Fruit fly (Drosophila melanogaster) whole organism, prepupa: ENCODE data around the gene mbo.

ENCODE experiments used
- CG11294 ChIP-seq: fragments of 200-800 bp; sonication (Bioruptor generic); IDR thresholded peaks from 2 replicates; pipeline ENCODE4 v1.3.6; 2022; ENCODE audit warnings: missing biosample characterization, missing genetic modification characterization
- CG11762 ChIP-seq: fragments of 200-800 bp; sonication (Bioruptor generic); optimal IDR thresholded peaks from 3 replicates; lab custom pipeline; 2016; ENCODE audit warnings: missing biosample characterization, missing genetic modification characterization; ENCODE audit not compliant: insufficient read depth
- CG11902 ChIP-seq: fragments of 200-800 bp; sonication (Bioruptor generic); optimal IDR thresholded peaks from 3 replicates; lab custom pipeline; 2016; ENCODE audit warnings: missing biosample characterization, missing genetic modification characterization
- CG15336 ChIP-seq: fragments of 200-800 bp; sonication (Bioruptor generic); IDR thresholded peaks from 2 replicates; pipeline ENCODE4 v1.3.6; 2022; ENCODE audit warnings: missing biosample characterization, missing genetic modification characterization
- CG32006 ChIP-seq: fragments of 200-800 bp; sonication (Bioruptor generic); optimal IDR thresholded peaks from 3 replicates; lab custom pipeline; 2017; ENCODE audit warnings: missing biosample characterization, mild to moderate bottlenecking, missing genetic modification characterization
- CG3919 ChIP-seq: fragments of 200-800 bp; sonication (Bioruptor generic); optimal IDR thresholded peaks from 3 replicates; lab custom pipeline; 2016; ENCODE audit warnings: missing biosample characterization, missing genetic modification characterization
- CG4318 ChIP-seq: fragments of 200-800 bp; sonication (Bioruptor generic); optimal IDR thresholded peaks from 3 replicates; lab custom pipeline; 2017; ENCODE audit warnings: missing biosample characterization, mild to moderate bottlenecking, missing genetic modification characterization
- CG6163 ChIP-seq: fragments of 200-800 bp; sonication (Bioruptor generic); IDR thresholded peaks from 3 replicates; pipeline ENCODE4 v1.3.6; 2022; ENCODE audit warnings: missing biosample characterization, missing genetic modification characterization
- CG6276 ChIP-seq: fragments of 200-800 bp; sonication (Bioruptor generic); optimal IDR thresholded peaks from 2 replicates; lab custom pipeline; 2017; ENCODE audit warnings: missing biosample characterization, mild to moderate bottlenecking, missing genetic modification characterization
- CG6792 ChIP-seq: fragments of 200-800 bp; sonication (Bioruptor generic); optimal IDR thresholded peaks from 3 replicates; lab custom pipeline; 2016; ENCODE audit warnings: missing biosample characterization, missing genetic modification characterization
- CG6854 ChIP-seq: fragments of 200-800 bp; sonication (Bioruptor generic); optimal IDR thresholded peaks from 2 replicates; lab custom pipeline; 2017; ENCODE audit warnings: missing biosample characterization, mild to moderate bottlenecking, missing genetic modification characterization
- CG7368 ChIP-seq: fragments of 200-800 bp; sonication (Bioruptor generic); optimal IDR thresholded peaks from 3 replicates; lab custom pipeline; 2016; ENCODE audit warnings: missing biosample characterization, missing genetic modification characterization
- CG8119 ChIP-seq: fragments of 200-800 bp; sonication (Bioruptor generic); IDR thresholded peaks from 3 replicates; pipeline ENCODE4 v1.3.6; 2022; ENCODE audit warnings: missing biosample characterization, missing genetic modification characterization
- CG8319 ChIP-seq: fragments of 200-800 bp; sonication (Bioruptor generic); optimal IDR thresholded peaks from 3 replicates; lab custom pipeline; 2016; ENCODE audit warnings: missing biosample characterization, missing genetic modification characterization
- CG8632 ChIP-seq: fragments of 200-800 bp; sonication (Bioruptor generic); optimal IDR thresholded peaks from 3 replicates; lab custom pipeline; 2016; ENCODE audit warnings: missing biosample characterization, missing genetic modification characterization
- Eip78C ChIP-seq: fragments of 200-800 bp; sonication (Bioruptor generic); peaks from one replicate; lab custom pipeline; 2016; ENCODE audit warnings: missing biosample characterization, missing genetic modification characterization
- Eip93F ChIP-seq: fragments of 200-800 bp; sonication (Bioruptor generic); optimal IDR thresholded peaks from 2 replicates; lab custom pipeline; 2016; ENCODE audit warnings: missing biosample characterization, mild to moderate bottlenecking, missing genetic modification characterization
- Ets21C ChIP-seq: fragments of 200-800 bp; sonication (Bioruptor generic); optimal IDR thresholded peaks from 3 replicates; lab custom pipeline; 2016; ENCODE audit warnings: missing biosample characterization, missing genetic modification characterization
- Gug ChIP-seq: fragments of 200-800 bp; sonication (Bioruptor generic); IDR thresholded peaks from 2 replicates; pipeline ENCODE4 v1.3.6; 2022; ENCODE audit warnings: missing biosample characterization, missing genetic modification characterization
- Hr39 ChIP-seq: fragments of 200-800 bp; sonication (Bioruptor generic); optimal IDR thresholded peaks from 2 replicates; lab custom pipeline; 2016; ENCODE audit warnings: missing biosample characterization, missing genetic modification characterization
- Hr4 ChIP-seq: fragments of 200-800 bp; sonication (Bioruptor generic); optimal IDR thresholded peaks from 3 replicates; lab custom pipeline; 2016; ENCODE audit warnings: missing biosample characterization, missing genetic modification characterization
- Lpt ChIP-seq: fragments of 200-800 bp; sonication (Bioruptor generic); optimal IDR thresholded peaks from 3 replicates; lab custom pipeline; 2016; ENCODE audit warnings: missing biosample characterization, missing genetic modification characterization
- OdsH ChIP-seq: fragments of 200-800 bp; sonication (Bioruptor generic); optimal IDR thresholded peaks from 3 replicates; lab custom pipeline; 2016; ENCODE audit warnings: missing biosample characterization, missing genetic modification characterization
- Sox102F ChIP-seq: fragments of 200-800 bp; sonication (Bioruptor generic); optimal IDR thresholded peaks from 2 replicates; lab custom pipeline; 2016; ENCODE audit warnings: missing biosample characterization, mild to moderate bottlenecking, missing genetic modification characterization
- Sox14 ChIP-seq: fragments of 200-800 bp; sonication (Bioruptor generic); optimal IDR thresholded peaks from 3 replicates; lab custom pipeline; 2016; ENCODE audit warnings: missing biosample characterization, missing genetic modification characterization
- Sox15 ChIP-seq: fragments of 200-800 bp; sonication (Bioruptor generic); optimal IDR thresholded peaks from 3 replicates; lab custom pipeline; 2016; ENCODE audit warnings: missing biosample characterization, missing genetic modification characterization
- achi ChIP-seq: fragments of 200-800 bp; sonication (Bioruptor generic); optimal IDR thresholded peaks from 3 replicates; lab custom pipeline; 2016; ENCODE audit warnings: missing biosample characterization, missing genetic modification characterization
- acj6 ChIP-seq: fragments of 200-800 bp; sonication (Bioruptor generic); optimal IDR thresholded peaks from 3 replicates; lab custom pipeline; 2016; ENCODE audit warnings: missing biosample characterization, missing genetic modification characterization
- cyc ChIP-seq: fragments of 200-800 bp; sonication (Bioruptor generic); optimal IDR thresholded peaks from 3 replicates; lab custom pipeline; 2016; ENCODE audit warnings: missing biosample characterization, missing genetic modification characterization
- dac ChIP-seq: fragments of 200-800 bp; sonication (Bioruptor generic); optimal IDR thresholded peaks from 2 replicates; lab custom pipeline; 2017; ENCODE audit warnings: missing biosample characterization, mild to moderate bottlenecking, missing genetic modification characterization
- eg ChIP-seq: fragments of 200-800 bp; sonication (Bioruptor generic); IDR thresholded peaks from 3 replicates; pipeline ENCODE4 v1.3.6; 2022; ENCODE audit warnings: missing biosample characterization, missing genetic modification characterization
- fkh ChIP-seq: fragments of 200-800 bp; sonication (Bioruptor generic); optimal IDR thresholded peaks from 3 replicates; lab custom pipeline; 2017; ENCODE audit warnings: missing biosample characterization, mild to moderate bottlenecking, missing genetic modification characterization, moderate library complexity
- lz ChIP-seq: fragments of 200-800 bp; sonication (Bioruptor generic); optimal IDR thresholded peaks from 3 replicates; lab custom pipeline; 2016; ENCODE audit warnings: missing biosample characterization, missing genetic modification characterization
- net ChIP-seq: fragments of 200-800 bp; sonication (Bioruptor generic); optimal IDR thresholded peaks from 3 replicates; lab custom pipeline; 2016; ENCODE audit warnings: missing biosample characterization, missing genetic modification characterization
- spab ChIP-seq: fragments of 200-800 bp; sonication (Bioruptor generic); optimal IDR thresholded peaks from 2 replicates; lab custom pipeline; 2017; ENCODE audit warnings: missing biosample characterization, mild to moderate bottlenecking, missing genetic modification characterization, missing genetic modification reagents
- ss ChIP-seq, 2 experiments: fragments of 200-800 bp; sonication (Bioruptor generic); optimal IDR thresholded peaks; 2 replicates in 1 of 2; 3 replicates in 1 of 2; lab custom pipeline; 2017 to 2018; ENCODE audit warnings: mild to moderate bottlenecking in 2 of 2, missing biosample characterization in 2 of 2, missing genetic modification characterization in 2 of 2, moderate library complexity in 1 of 2
- svp ChIP-seq: fragments of 200-800 bp; sonication (Bioruptor generic); peaks from one replicate; lab custom pipeline; 2016; ENCODE audit warnings: missing biosample characterization, missing genetic modification characterization
- topi ChIP-seq: fragments of 200-800 bp; sonication (Bioruptor generic); optimal IDR thresholded peaks from 3 replicates; lab custom pipeline; 2016; ENCODE audit warnings: missing biosample characterization, missing genetic modification characterization
- vri ChIP-seq: fragments of 200-800 bp; sonication (Bioruptor generic); optimal IDR thresholded peaks from 3 replicates; lab custom pipeline; 2016; ENCODE audit warnings: missing biosample characterization, mild to moderate bottlenecking, missing genetic modification characterization

mbo gene

dm6 chr3R:12666206-12666834 is 12.5 kb downstream of the mbo start:
- no peak for TF ChIP-seq acj6 (GFP tag; lab: Kevin White, UChicago)
- TF ChIP-seq CG6854, result no peak
- TF ChIP-seq CG8319, result no peak
- no peak for TF ChIP-seq CG8632 (GFP tag; lab: Kevin White, UChicago)
- TF ChIP-seq Sox102F (GFP tag; lab: Kevin White, UChicago), result no peak
- no peak for TF ChIP-seq spab (GFP tag; lab: Kevin White, UChicago)
- TF ChIP-seq CG8119, result no peak
- no peak for TF ChIP-seq CG7368 (GFP tag; lab: Kevin White, UChicago)
- TF ChIP-seq eg (GFP tag; lab: Robert Waterston, UW), result no peak
- TF ChIP-seq CG11762 (GFP tag; lab: Kevin White, UChicago), result no peak
- no peak for TF ChIP-seq CG15336 (GFP tag; lab: Robert Waterston, UW)
- TF ChIP-seq vri (GFP tag; lab: Kevin White, UChicago), result no peak
- TF ChIP-seq achi (GFP tag; lab: Kevin White, UChicago), result no peak
- TF ChIP-seq Eip78C (GFP tag; lab: Kevin White, UChicago), result no peak
- TF ChIP-seq Sox15 (GFP tag; lab: Kevin White, UChicago), result no peak
- TF ChIP-seq CG11902 (GFP tag; lab: Kevin White, UChicago), result no peak
- no peak for TF ChIP-seq Hr39 (GFP tag; lab: Kevin White, UChicago)

dm6 chr3R:12662531-12662930 is 16.3 kb downstream of the mbo start, which contains the start of gene CG14395:
TSS of gene CG14395 (plus strand) at chr3R:12662831.
- no peak for TF ChIP-seq CG11902 (GFP tag; lab: Kevin White, UChicago)
- peak; percentile 36; the same call in 1 of the 3 replicates for TF ChIP-seq eg (GFP tag; lab: Robert Waterston, UW)

dm6 chr3R:12656946-12657566 is 21.8 kb downstream of the mbo start:
- no peak for TF ChIP-seq Eip78C (GFP tag; lab: Kevin White, UChicago)
- TF ChIP-seq svp (GFP tag; lab: Kevin White, UChicago), result peak; percentile 12
- peak; percentile 63 for TF ChIP-seq fkh

- TF ChIP-seq CG6792 (GFP tag; lab: Kevin White, UChicago) (no peak), lz (GFP tag; lab: Kevin White, UChicago) (no peak), CG3919 (GFP tag; lab: Kevin White, UChicago) (no peak), Ets21C (GFP tag; lab: Kevin White, UChicago) (no peak)
Measured at dm6 chr3R:12654253-12654623, 24.6 kb downstream of the mbo start, which contains the start of gene CG6225. TSS of gene CG6225 (plus strand) at chr3R:12654577.

dm6 chr3R:12653511-12654252 is 25.2 kb downstream of the mbo start:
- TF ChIP-seq dac (GFP tag; lab: Kevin White, UChicago), result peak; percentile 51
- TF ChIP-seq Gug (GFP tag; lab: Robert Waterston, UW), result peak; percentile 68
- peak; percentile 45 for TF ChIP-seq net (GFP tag; lab: Kevin White, UChicago)
- peak; percentile 58 for TF ChIP-seq svp (GFP tag; lab: Kevin White, UChicago)
- no peak for TF ChIP-seq topi (GFP tag; lab: Kevin White, UChicago)
- no peak for TF ChIP-seq cyc (GFP tag; lab: Kevin White, UChicago)
- peak; percentile 83 for TF ChIP-seq Hr4
- peak; percentile 82 for TF ChIP-seq CG15336 (GFP tag; lab: Robert Waterston, UW)
- TF ChIP-seq Sox14 (GFP tag; lab: Kevin White, UChicago), result no peak
- TF ChIP-seq eg (GFP tag; lab: Robert Waterston, UW), result peak; percentile 83
- no peak for TF ChIP-seq Ets21C (GFP tag; lab: Kevin White, UChicago)
- peak; percentile 39; the same call in 2 of the 3 replicates for TF ChIP-seq CG6163 (GFP tag; lab: Robert Waterston, UW)
- TF ChIP-seq fkh, result peak; percentile 56
- TF ChIP-seq ss (GFP tag; optimal IDR thresholded peaks at IDR 0.05; lab: Kevin White, UChicago), result no peak
- peak; percentile 51 for TF ChIP-seq Eip78C (GFP tag; lab: Kevin White, UChicago)
- peak; percentile 26 for TF ChIP-seq achi (GFP tag; lab: Kevin White, UChicago)
- TF ChIP-seq vri (GFP tag; lab: Kevin White, UChicago), result peak; percentile 50
- TF ChIP-seq Lpt (GFP tag; lab: Kevin White, UChicago), result peak; percentile 48
- TF ChIP-seq lz (GFP tag; lab: Kevin White, UChicago), result no peak
- TF ChIP-seq CG8119, result peak; percentile 88
- TF ChIP-seq CG32006 (GFP tag; lab: Kevin White, UChicago), result peak; percentile 79
- no peak for TF ChIP-seq Eip93F (GFP tag; lab: Kevin White, UChicago)
- TF ChIP-seq OdsH (GFP tag; lab: Kevin White, UChicago), result peak; percentile 27
- peak; percentile 78; the same call in 1 of the 2 replicates for TF ChIP-seq CG11294 (GFP tag; lab: Robert Waterston, UW)
- TF ChIP-seq CG8632 (GFP tag; lab: Kevin White, UChicago), result no peak
- TF ChIP-seq CG4318, result peak; percentile 34
- TF ChIP-seq CG6276 (GFP tag; lab: Kevin White, UChicago), result peak; percentile 64
- TF ChIP-seq, all 60 proteins: peak for 19
